Fruit fly (Drosophila melanogaster) whole organism, embryonic: Measurements from ENCODE around the gene mfr.
A peak's percentile ranks its signal among the peaks of the same experiment; 100 is the strongest.

Experiments used
- BEAF-32 ChIP-seq: fragments of 200-800 bp; sonication (Bioruptor generic); optimal IDR thresholded peaks from 3 replicates; lab custom pipeline; 2017; ENCODE audit warnings: missing biosample characterization, missing genetic modification characterization, mild to moderate bottlenecking, moderate library complexity, missing genetic modification reagents
- CG10366 ChIP-seq: fragments of 200-800 bp; sonication (Bioruptor generic); IDR thresholded peaks from 2 replicates; pipeline ENCODE4 v1.3.6; 2022; ENCODE audit warnings: missing biosample characterization, missing genetic modification characterization
- CG10543 ChIP-seq: fragments of 200-800 bp; sonication (Bioruptor generic); optimal IDR thresholded peaks from 3 replicates; lab custom pipeline; 2017; ENCODE audit warnings: missing biosample characterization, mild to moderate bottlenecking, missing genetic modification characterization, moderate library complexity
- CG11504 ChIP-seq: fragments of 200-800 bp; sonication (Bioruptor generic); optimal IDR thresholded peaks from 3 replicates; lab custom pipeline; 2019; ENCODE audit warnings: missing biosample characterization, mild to moderate bottlenecking, missing genetic modification characterization, moderate library complexity
- CG12391 ChIP-seq: fragments of 200-800 bp; sonication (Bioruptor generic); optimal IDR thresholded peaks from 3 replicates; lab custom pipeline; 2018; ENCODE audit warnings: missing biosample characterization, mild to moderate bottlenecking, missing genetic modification characterization, moderate library complexity
- CG13624 ChIP-seq: fragments of 200-800 bp; sonication (Bioruptor generic); optimal IDR thresholded peaks from 2 replicates; lab custom pipeline; 2016; ENCODE audit warnings: missing biosample characterization, missing genetic modification characterization
- CG17359 ChIP-seq: fragments of 200-800 bp; sonication (Bioruptor generic); optimal IDR thresholded peaks from 3 replicates; lab custom pipeline; 2018; ENCODE audit warnings: missing biosample characterization, mild to moderate bottlenecking, missing genetic modification characterization, moderate library complexity
- CG18262 ChIP-seq: fragments of 200-800 bp; optimal IDR thresholded peaks from 3 replicates; lab custom pipeline; 2019; ENCODE audit warnings: missing biosample characterization, mild to moderate bottlenecking, missing genetic modification characterization, moderate library complexity
- CG1832 ChIP-seq: fragments of 200-800 bp; sonication (Bioruptor generic); optimal IDR thresholded peaks from 2 replicates; lab custom pipeline; 2017; ENCODE audit warnings: missing biosample characterization, mild to moderate bottlenecking, missing genetic modification characterization, inconsistent platforms
- CG2116 ChIP-seq: fragments of 200-800 bp; sonication (Bioruptor generic); optimal IDR thresholded peaks from 3 replicates; lab custom pipeline; 2018; ENCODE audit warnings: missing biosample characterization, mild to moderate bottlenecking, missing genetic modification characterization
- CG2712 ChIP-seq: fragments of 200-800 bp; optimal IDR thresholded peaks from 3 replicates; lab custom pipeline; 2019; ENCODE audit warnings: missing biosample characterization, mild to moderate bottlenecking, missing genetic modification characterization, moderate library complexity
- CG31441 ChIP-seq: fragments of 200-800 bp; sonication (Bioruptor generic); IDR thresholded peaks from 2 replicates; pipeline ENCODE4 v1.3.6; 2022; ENCODE audit warnings: missing biosample characterization, missing genetic modification characterization
- CG4328 ChIP-seq: fragments of 200-800 bp; sonication (Bioruptor generic); optimal IDR thresholded peaks from 3 replicates; lab custom pipeline; 2017; ENCODE audit warnings: missing biosample characterization, missing genetic modification reagents, missing genetic modification characterization
- CG8765 ChIP-seq: fragments of 200-800 bp; sonication (Bioruptor generic); IDR thresholded peaks from 2 replicates; pipeline ENCODE4 v1.3.6; 2022; ENCODE audit warnings: missing biosample characterization, missing genetic modification characterization
- CG8924 ChIP-seq: fragments of 200-800 bp; optimal IDR thresholded peaks from 3 replicates; lab custom pipeline; 2019; ENCODE audit warnings: missing biosample characterization, mild to moderate bottlenecking, missing genetic modification characterization, moderate library complexity
- CG9876 ChIP-seq: fragments of 200-800 bp; sonication (Bioruptor generic); optimal IDR thresholded peaks from 2 replicates; lab custom pipeline; 2016; ENCODE audit warnings: missing biosample characterization, missing genetic modification characterization
- Drgx ChIP-seq: fragments of 200-800 bp; sonication (Bioruptor generic); IDR thresholded peaks from 2 replicates; pipeline ENCODE4 v1.3.6; 2022; ENCODE audit warnings: missing biosample characterization, missing genetic modification characterization
- Hey ChIP-seq: fragments of 200-800 bp; sonication (Bioruptor generic); optimal IDR thresholded peaks from 3 replicates; lab custom pipeline; 2018; ENCODE audit warnings: missing biosample characterization, mild to moderate bottlenecking, missing genetic modification characterization
- Lim3 ChIP-seq: fragments of 200-800 bp; sonication (Bioruptor generic); IDR thresholded peaks from 2 replicates; pipeline ENCODE4 v1.3.6; 2022; ENCODE audit warnings: missing biosample characterization, missing genetic modification characterization
- MESR4 ChIP-seq: fragments of 200-800 bp; sonication (Bioruptor generic); optimal IDR thresholded peaks from 2 replicates; lab custom pipeline; 2018; ENCODE audit warnings: missing biosample characterization, mild to moderate bottlenecking, missing genetic modification characterization, moderate library complexity
- MTF-1 ChIP-seq: fragments of 200-800 bp; sonication (Bioruptor generic); optimal IDR thresholded peaks from 2 replicates; lab custom pipeline; 2018; ENCODE audit warnings: missing biosample characterization, mild to moderate bottlenecking, missing genetic modification characterization, borderline replicate concordance
- NK7.1 ChIP-seq: fragments of 200-800 bp; sonication (Bioruptor generic); optimal IDR thresholded peaks from 3 replicates; lab custom pipeline; 2016; ENCODE audit warnings: missing biosample characterization, missing genetic modification characterization
- Neu2 ChIP-seq: fragments of 200-800 bp; sonication (Bioruptor generic); optimal IDR thresholded peaks from 3 replicates; lab custom pipeline; 2016; ENCODE audit warnings: missing biosample characterization, missing genetic modification characterization, borderline replicate concordance
- Nf-YC ChIP-seq: fragments of 200-800 bp; optimal IDR thresholded peaks from 3 replicates; lab custom pipeline; 2019; ENCODE audit warnings: missing biosample characterization, mild to moderate bottlenecking, missing genetic modification characterization, moderate library complexity
- Optix ChIP-seq: fragments of 200-800 bp; sonication (Bioruptor generic); IDR thresholded peaks from 3 replicates; pipeline ENCODE4 v1.3.6; 2022; ENCODE audit warnings: missing biosample characterization, missing genetic modification characterization
- Ptx1 ChIP-seq: fragments of 200-800 bp; sonication (Bioruptor generic); IDR thresholded peaks from 2 replicates; pipeline ENCODE4 v1.3.6; 2022; ENCODE audit warnings: missing biosample characterization, missing genetic modification characterization
- Scr ChIP-seq: fragments of 200-800 bp; sonication (Bioruptor generic); IDR thresholded peaks from 2 replicates; pipeline ENCODE4 v1.3.6; 2022; ENCODE audit warnings: missing biosample characterization, missing genetic modification characterization; ENCODE audit not compliant: partially characterized antibody
- Usf ChIP-seq: fragments of 200-800 bp; sonication (Bioruptor generic); optimal IDR thresholded peaks from 2 replicates; lab custom pipeline; 2017; ENCODE audit warnings: missing genotype, missing biosample characterization, missing genetic modification characterization
- amos ChIP-seq: fragments of 200-800 bp; sonication (Bioruptor generic); IDR thresholded peaks from 2 replicates; pipeline ENCODE4 v1.3.6; 2022; ENCODE audit warnings: missing biosample characterization, missing genetic modification characterization; ENCODE audit not compliant: partially characterized antibody
- bbx ChIP-seq: fragments of 200-800 bp; sonication (Bioruptor generic); IDR thresholded peaks from 2 replicates; pipeline ENCODE4 v1.3.6; 2022; ENCODE audit warnings: missing biosample characterization, missing genetic modification characterization; ENCODE audit not compliant: partially characterized antibody
- bowl ChIP-seq: fragments of 200-800 bp; sonication (Bioruptor generic); IDR thresholded peaks from 2 replicates; pipeline ENCODE4 v1.3.6; 2022; ENCODE audit warnings: missing biosample characterization, missing genetic modification characterization
- caup ChIP-seq: fragments of 200-800 bp; sonication (Bioruptor generic); optimal IDR thresholded peaks from 3 replicates; lab custom pipeline; 2017; ENCODE audit warnings: missing biosample characterization, mild to moderate bottlenecking, missing genetic modification characterization, moderate library complexity; ENCODE audit not compliant: severe bottlenecking
- cg ChIP-seq: fragments of 200-800 bp; sonication (Bioruptor generic); optimal IDR thresholded peaks from 3 replicates; lab custom pipeline; 2019; ENCODE audit warnings: missing biosample characterization, mild to moderate bottlenecking, missing genetic modification characterization, moderate library complexity
- crc ChIP-seq: fragments of 200-800 bp; sonication (Bioruptor generic); optimal IDR thresholded peaks from 2 replicates; lab custom pipeline; 2016; ENCODE audit warnings: missing biosample characterization, missing genetic modification characterization
- dimm ChIP-seq: fragments of 200-800 bp; sonication (Bioruptor generic); IDR thresholded peaks from 2 replicates; pipeline ENCODE4 v1.3.6; 2022; ENCODE audit warnings: missing biosample characterization, missing genetic modification characterization
- grau ChIP-seq: fragments of 200-800 bp; optimal IDR thresholded peaks from 3 replicates; lab custom pipeline; 2019; ENCODE audit warnings: missing biosample characterization, mild to moderate bottlenecking, missing genetic modification characterization, moderate library complexity
- gt ChIP-seq: fragments of 200-800 bp; sonication (Bioruptor generic); IDR thresholded peaks from 2 replicates; pipeline ENCODE4 v1.3.6; 2022; ENCODE audit warnings: missing biosample characterization, missing genetic modification characterization
- ind ChIP-seq: fragments of 200-800 bp; sonication (Bioruptor generic); optimal IDR thresholded peaks from 3 replicates; lab custom pipeline; 2016; ENCODE audit warnings: missing biosample characterization, missing genetic modification characterization
- lmd ChIP-seq: fragments of 200-800 bp; sonication (Bioruptor generic); IDR thresholded peaks from 2 replicates; pipeline ENCODE4 v1.3.6; 2022; ENCODE audit warnings: missing biosample characterization, missing genetic modification characterization
- nerfin-1 ChIP-seq: fragments of 200-800 bp; sonication (Bioruptor generic); optimal IDR thresholded peaks from 3 replicates; lab custom pipeline; 2019; ENCODE audit warnings: missing biosample characterization, mild to moderate bottlenecking, missing genetic modification characterization, moderate library complexity
- nmo ChIP-seq: fragments of 200-800 bp; sonication (Bioruptor generic); optimal IDR thresholded peaks from 2 replicates; lab custom pipeline; 2018; ENCODE audit warnings: missing biosample characterization, mild to moderate bottlenecking, missing genetic modification characterization, moderate library complexity
- pb ChIP-seq: fragments of 200-800 bp; sonication (Bioruptor generic); optimal IDR thresholded peaks from 3 replicates; lab custom pipeline; 2016; ENCODE audit warnings: missing biosample characterization, missing genetic modification characterization
- prd ChIP-seq, 3 experiments: fragments of >200 bp in 2 of 3; fragments of 200-800 bp in 1 of 3; sonication (Bioruptor generic) in 1 of 3; optimal IDR thresholded peaks in 2 of 3; IDR thresholded peaks in 1 of 3; 2 replicates in 2 of 3; 3 replicates in 1 of 3; pipeline versions ENCODE4 v1.3.6 to Lab custom; 2017 to 2022; ENCODE audit warnings: missing biosample characterization in 1 of 3, missing genetic modification characterization in 1 of 3
- repo ChIP-seq: fragments of 200-800 bp; sonication (Bioruptor generic); optimal IDR thresholded peaks from 2 replicates; lab custom pipeline; 2016; ENCODE audit warnings: missing biosample characterization, missing genetic modification characterization
- scrt ChIP-seq: fragments of 200-800 bp; sonication (Bioruptor generic); optimal IDR thresholded peaks from 2 replicates; lab custom pipeline; 2018; ENCODE audit warnings: missing biosample characterization, mild to moderate bottlenecking, missing genetic modification characterization, moderate library complexity
- sens ChIP-seq: fragments of 200-800 bp; sonication (Bioruptor generic); peaks from one replicate; lab custom pipeline; 2016; ENCODE audit warnings: missing biosample characterization, missing genetic modification characterization
- sqz ChIP-seq: fragments of 200-800 bp; sonication (Bioruptor generic); optimal IDR thresholded peaks from 3 replicates; lab custom pipeline; 2018; ENCODE audit warnings: missing biosample characterization, mild to moderate bottlenecking, missing genetic modification characterization
- vfl ChIP-seq: fragments of 200-800 bp; sonication (Bioruptor generic); optimal IDR thresholded peaks from 2 replicates; lab custom pipeline; 2016; ENCODE audit warnings: missing biosample characterization, missing genetic modification characterization
- z ChIP-seq: fragments of 200-800 bp; sonication (Bioruptor generic); IDR thresholded peaks from 3 replicates; pipeline ENCODE4 v1.3.6; 2022; ENCODE audit warnings: missing biosample characterization, missing genetic modification characterization

mfr gene

DNA sequence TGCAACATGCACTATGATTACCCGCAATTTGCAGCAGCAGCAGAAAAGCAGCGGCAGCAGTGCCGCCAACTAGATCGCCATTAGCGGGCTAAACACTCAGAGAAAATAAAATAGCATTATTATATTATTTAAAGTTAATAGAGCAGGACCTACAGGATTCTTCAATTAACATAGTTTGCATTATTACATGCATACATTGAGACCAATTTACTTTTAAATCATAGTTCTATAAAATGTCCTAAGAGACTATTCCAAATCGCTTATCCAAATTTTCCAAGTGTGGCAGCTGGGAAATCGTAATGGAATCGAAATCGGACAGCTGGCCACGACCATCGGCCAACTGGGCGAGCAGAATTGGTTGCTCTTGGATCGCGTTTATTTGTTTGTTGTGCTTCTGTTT, 41.9 kb downstream of the mfr start (continued):
- no peak for TF ChIP-seq CG4328 (GFP tag; lab: Kevin White, UChicago)
- no peak for TF ChIP-seq caup (GFP tag; lab: Kevin White, UChicago)
- 0 out of 2 replicates have a peak, but pooled peaks have one; percentile 12 for TF ChIP-seq CG10366
- no peak for TF ChIP-seq sqz (GFP tag; lab: Kevin White, UChicago)
- no peak for TF ChIP-seq vfl (GFP tag; lab: Kevin White, UChicago)
- peak; percentile 17 for TF ChIP-seq CG17359 (tag; lab: Kevin White, UChicago)
- TF ChIP-seq CG31441 (GFP tag; lab: Robert Waterston, UW) = 0 out of 2 replicates have a peak, but pooled peaks have one; percentile 18
- TF ChIP-seq CG9876 (GFP tag; lab: Kevin White, UChicago) = no peak
- TF ChIP-seq Ptx1 (GFP tag; lab: Robert Waterston, UW) = 0 out of 2 replicates have a peak, but pooled peaks have one; percentile 23
- no peak for TF ChIP-seq gt (GFP tag; lab: Robert Waterston, UW)
- no peak for TF ChIP-seq BEAF-32 (GFP tag; lab: Kevin White, UChicago)
- TF ChIP-seq amos (GFP tag; lab: Robert Waterston, UW) = no peak
- no peak for TF ChIP-seq bbx (GFP tag; lab: Robert Waterston, UW)
- TF ChIP-seq Optix (GFP tag; lab: Robert Waterston, UW) = no peak
- no peak for TF ChIP-seq CG8924
- TF ChIP-seq CG10543 (GFP tag; lab: Kevin White, UChicago) = no peak
- no peak for TF ChIP-seq CG13624 (GFP tag; lab: Kevin White, UChicago)
- TF ChIP-seq Nf-YC (tag; lab: Kevin White, UChicago) = no peak
- TF ChIP-seq prd (optimal IDR thresholded peaks at IDR 0.05; lab: Kevin White, UChicago) = no peak
- TF ChIP-seq prd (GFP tag; IDR thresholded peaks at IDR 0.05; lab: Robert Waterston, UW) = peak; percentile 58; the same call in 2 of the 3 replicates
- no peak for TF ChIP-seq pb (GFP tag; lab: Kevin White, UChicago)
- no peak for TF ChIP-seq scrt (GFP tag; lab: Kevin White, UChicago)
- TF ChIP-seq ind (GFP tag; lab: Kevin White, UChicago) = no peak
- no peak for TF ChIP-seq CG8765
- no peak for TF ChIP-seq Lim3 (GFP tag; lab: Robert Waterston, UW)
- TF ChIP-seq Neu2 (GFP tag; lab: Kevin White, UChicago) = no peak
- no peak for TF ChIP-seq nerfin-1
- TF ChIP-seq dimm (GFP tag; lab: Robert Waterston, UW) = no peak
- no peak for TF ChIP-seq Usf (GFP tag; lab: Kevin White, UChicago)
- no peak for TF ChIP-seq NK7.1 (GFP tag; lab: Kevin White, UChicago)
- TF ChIP-seq CG2116 (GFP tag; lab: Kevin White, UChicago) = no peak
- TF ChIP-seq cg (GFP tag; lab: Kevin White, UChicago) = no peak
- no peak for TF ChIP-seq Scr (GFP tag; lab: Robert Waterston, UW)
- no peak for TF ChIP-seq crc (GFP tag; lab: Kevin White, UChicago)
- peak; percentile 1 for TF ChIP-seq grau (tag; lab: Kevin White, UChicago)
- TF ChIP-seq Hey (tag; lab: Kevin White, UChicago) = no peak
- peak; percentile 4 for TF ChIP-seq nmo (GFP tag; lab: Kevin White, UChicago)
- peak; percentile 89 for TF ChIP-seq Drgx (GFP tag; lab: Robert Waterston, UW)
- peak; percentile 20 for TF ChIP-seq CG18262 (tag; lab: Kevin White, UChicago)
- no peak for TF ChIP-seq MTF-1
- peak; percentile 32 for TF ChIP-seq CG11504 (tag; lab: Kevin White, UChicago)
- no peak for TF ChIP-seq CG12391 (tag; lab: Kevin White, UChicago)
- TF ChIP-seq MESR4 (GFP tag; lab: Kevin White, UChicago) = no peak
- no peak for TF ChIP-seq repo (GFP tag; lab: Kevin White, UChicago)
- TF ChIP-seq CG2712 (tag; lab: Kevin White, UChicago) = peak; percentile 26
- TF ChIP-seq bowl (GFP tag; lab: Robert Waterston, UW) = no peak
- TF ChIP-seq CG1832 (GFP tag; lab: Kevin White, UChicago) = no peak
- no peak for TF ChIP-seq sens
- no peak for TF ChIP-seq z (GFP tag; lab: Robert Waterston, UW)
- TF ChIP-seq lmd = no peak
